Worm (Caenorhabditis elegans): ENCODE measurements around the gene Y57A10C.8.
A peak's percentile ranks its signal among the peaks of the same experiment; 100 is the strongest.

Y57A10C.8 gene

ce11 chrII:12386781-12387180 lies 42.9 kb downstream of the Y57A10C.8 start, which contains the start of gene sre-42:
sre-42 (minus strand) TSS chrII:12386881.
- TF ChIP-seq hlh-4 (tag; optimal IDR thresholded peaks at IDR 0.05) (peak; percentile 39), nhr-71 (tag; optimal IDR thresholded peaks at IDR 0.05) (peak; percentile 3), zag-1 (tag; optimal IDR thresholded peaks at IDR 0.05) (no peak)

ce11 chrII:12385815-12386214 lies 43.8 kb downstream of the Y57A10C.8 start:
- TF ChIP-seq aly-2 (tag; optimal IDR thresholded peaks at IDR 0.05) (no peak), snpc-4 (tag; optimal IDR thresholded peaks at IDR 0.05) (peak; percentile 53), nhr-85 (tag) (peak; percentile 41)

ce11 chrII:12382625-12383562 lies 46.7 kb downstream of the Y57A10C.8 start, which contains the start of gene btb-14:
btb-14 (plus strand) TSS chrII:12383463.
- TF ChIP-seq jun-1 (tag; optimal IDR thresholded peaks at IDR 0.05) = no peak
- TF ChIP-seq nhr-84 (tag; optimal IDR thresholded peaks at IDR 0.05) = no peak
- peak in 1 of 3 experiments; percentile 56 for TF ChIP-seq ceh-82 (tag; optimal IDR thresholded peaks at IDR 0.05)
- TF ChIP-seq ceh-63 (GFP tag; optimal IDR thresholded peaks at IDR 0.05) = no peak
- TF ChIP-seq mdl-1 (tag; optimal IDR thresholded peaks at IDR 0.05) = no peak
- no peak for TF ChIP-seq hpl-2 (GFP tag; optimal IDR thresholded peaks at IDR 0.05)
- TF ChIP-seq isw-1 (GFP tag; IDR thresholded peaks at IDR 0.05) = peak; percentile 1; the same call in 1 of the 2 replicates
- no peak for TF ChIP-seq grh-1 (GFP tag; IDR thresholded peaks at IDR 0.05)
- TF ChIP-seq snu-23 (GFP tag; optimal IDR thresholded peaks at IDR 0.05) = peak; percentile 5
- TF ChIP-seq nhr-71 (tag; optimal IDR thresholded peaks at IDR 0.05) = peak; percentile 48
- no peak for TF ChIP-seq C04F5.9 (tag; optimal IDR thresholded peaks at IDR 0.05)
- no peak for TF ChIP-seq tlp-1 (tag; optimal IDR thresholded peaks at IDR 0.05)
- TF ChIP-seq skn-1 (tag; optimal IDR thresholded peaks at IDR 0.05) = no peak
- TF ChIP-seq nhr-11 (tag; optimal IDR thresholded peaks at IDR 0.05) = no peak
- TF ChIP-seq aly-2 (tag; optimal IDR thresholded peaks at IDR 0.05) = no peak
- TF ChIP-seq nhr-47 (tag; optimal IDR thresholded peaks at IDR 0.05) = peak; percentile 69
- TF ChIP-seq unc-86 (tag; optimal IDR thresholded peaks at IDR 0.05) = peak; percentile 68
- peak; percentile 92 for TF ChIP-seq snpc-4 (tag; optimal IDR thresholded peaks at IDR 0.05)
- TF ChIP-seq nhr-28 (tag; optimal IDR thresholded peaks at IDR 0.05) = no peak
- peak; percentile 30 for TF ChIP-seq tbx-2 (tag; optimal IDR thresholded peaks at IDR 0.05)
- TF ChIP-seq unc-62 (GFP tag; optimal IDR thresholded peaks at IDR 0.05) = no peak
- peak; percentile 14 for TF ChIP-seq fkh-10 (GFP tag; optimal IDR thresholded peaks at IDR 0.05)
- no peak for TF ChIP-seq lin-39 (tag; optimal IDR thresholded peaks at IDR 0.05)
- peak; percentile 72 for TF ChIP-seq egl-13 (tag; optimal IDR thresholded peaks at IDR 0.05)
- TF ChIP-seq lsy-2 (tag; optimal IDR thresholded peaks at IDR 0.05) = peak; percentile 0 to 12
- no peak for TF ChIP-seq lin-15B (tag; optimal IDR thresholded peaks at IDR 0.05)
- no peak for TF ChIP-seq efl-3 (GFP tag; optimal IDR thresholded peaks at IDR 0.05)
- TF ChIP-seq pag-3 (tag; optimal IDR thresholded peaks at IDR 0.05; ENCODE audit: borderline replicate concordance, insufficient read depth) = no peak
- TF ChIP-seq lin-35 (GFP tag; optimal IDR thresholded peaks at IDR 0.05) = peak in 1 of 2 experiments; percentile 30
- peak; percentile 81 for TF ChIP-seq fkh-8 (tag; optimal IDR thresholded peaks at IDR 0.05)
- peak; percentile 59 for TF ChIP-seq lin-13 (GFP tag; optimal IDR thresholded peaks at IDR 0.05)
- peak; percentile 36 to 37 for TF ChIP-seq efl-1 (optimal IDR thresholded peaks at IDR 0.05)
- TF ChIP-seq efl-1 (GFP tag; optimal IDR thresholded peaks at IDR 0.05 in 1 of 2) = peak in 1 of 2 experiments; percentile 53
- peak; percentile 77 for TF ChIP-seq rnt-1 (tag; optimal IDR thresholded peaks at IDR 0.05)
- peak; percentile 35 for TF ChIP-seq dsc-1 (tag; optimal IDR thresholded peaks at IDR 0.05)
- TF ChIP-seq lin-14 (GFP tag; optimal IDR thresholded peaks at IDR 0.05) = peak; percentile 85
- no peak for TF ChIP-seq irx-1 (tag; optimal IDR thresholded peaks at IDR 0.05)
- TF ChIP-seq unc-130 (tag; optimal IDR thresholded peaks at IDR 0.05) = no peak
- TF ChIP-seq egl-27 (tag; optimal IDR thresholded peaks at IDR 0.05) = no peak
- TF ChIP-seq ets-5 (GFP tag; IDR thresholded peaks at IDR 0.05) = no peak
- TF ChIP-seq nhr-77 (tag; optimal IDR thresholded peaks at IDR 0.05) = no peak
- TF ChIP-seq zag-1 (tag; optimal IDR thresholded peaks at IDR 0.05) = no peak
- peak; percentile 35 for TF ChIP-seq nhr-19 (GFP tag; conservative IDR thresholded peaks at IDR 0.05)
- TF ChIP-seq ceh-90 (tag; optimal IDR thresholded peaks at IDR 0.05) = no peak
- TF ChIP-seq nhr-85 (tag) = peak; percentile 8

Data from whole organism, L1 larva.